Fruit fly (Drosophila melanogaster): ENCODE data around the gene GC1.

GC1 gene

DNA sequence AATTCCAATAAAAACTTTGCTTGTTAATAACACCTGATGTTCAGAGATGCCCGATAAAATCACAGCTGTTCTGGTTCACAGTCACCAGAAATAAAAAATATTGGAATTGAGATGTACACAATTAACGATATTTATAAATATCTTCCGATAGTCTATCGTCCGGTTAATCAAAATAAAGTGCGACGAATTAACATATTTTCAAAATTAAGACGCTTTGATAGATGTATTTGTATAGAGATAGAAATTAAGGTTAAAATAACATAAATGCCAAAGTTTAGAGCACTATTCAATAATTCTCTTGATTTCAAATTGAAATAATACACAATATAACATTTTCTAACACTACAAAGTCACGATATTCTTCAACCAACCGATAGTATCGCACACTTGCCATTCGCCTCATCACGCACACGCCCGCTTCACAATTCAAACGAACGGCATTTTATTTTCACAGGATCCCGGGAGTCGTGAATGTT, 4.7 kb upstream of the GC1 start, which contains the start of the genes CG3281 and aurA (continued):
- peak; percentile 81 for TF ChIP-seq HLH106 (tag; optimal IDR thresholded peaks at IDR 0.05)
- TF ChIP-seq Dfd (GFP tag; optimal IDR thresholded peaks at IDR 0.05) = no peak
- no peak for TF ChIP-seq Abd-B (GFP tag; optimal IDR thresholded peaks at IDR 0.05)
- TF ChIP-seq Hr78 (GFP tag; optimal IDR thresholded peaks at IDR 0.05) = no peak
- peak; percentile 86 for TF ChIP-seq Hnf4 (GFP tag; optimal IDR thresholded peaks at IDR 0.05)
- peak; percentile 74 for TF ChIP-seq GATAd (GFP tag; optimal IDR thresholded peaks at IDR 0.05)
- peak; percentile 85 for TF ChIP-seq dsf (GFP tag; optimal IDR thresholded peaks at IDR 0.05; ENCODE audit: borderline replicate concordance)
- TF ChIP-seq CG32264 (GFP tag; optimal IDR thresholded peaks at IDR 0.05) = peak; percentile 55
- TF ChIP-seq h (GFP tag; optimal IDR thresholded peaks at IDR 0.05) = peak; percentile 87
- TF ChIP-seq jim (GFP tag; optimal IDR thresholded peaks at IDR 0.05) = no peak

DNA sequence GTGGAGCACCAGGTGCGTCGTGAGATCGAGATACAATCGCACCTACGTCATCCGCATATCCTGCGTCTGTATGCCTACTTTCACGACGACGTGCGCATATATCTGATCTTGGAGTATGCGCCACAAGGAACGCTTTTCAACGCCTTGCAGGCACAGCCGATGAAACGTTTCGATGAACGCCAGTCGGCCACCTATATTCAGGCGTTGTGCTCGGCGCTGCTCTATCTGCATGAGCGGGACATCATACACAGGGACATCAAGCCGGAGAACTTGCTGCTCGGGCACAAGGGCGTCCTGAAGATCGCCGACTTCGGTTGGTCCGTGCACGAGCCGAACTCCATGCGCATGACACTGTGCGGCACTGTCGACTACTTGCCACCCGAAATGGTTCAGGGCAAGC, 3.5 kb upstream of the GC1 start:
- no peak for TF ChIP-seq Sp1 (GFP tag; optimal IDR thresholded peaks at IDR 0.05)
- no peak for TF ChIP-seq Jra (GFP tag; optimal IDR thresholded peaks at IDR 0.05)
- TF ChIP-seq h (GFP tag; optimal IDR thresholded peaks at IDR 0.05) = no peak

DNA sequence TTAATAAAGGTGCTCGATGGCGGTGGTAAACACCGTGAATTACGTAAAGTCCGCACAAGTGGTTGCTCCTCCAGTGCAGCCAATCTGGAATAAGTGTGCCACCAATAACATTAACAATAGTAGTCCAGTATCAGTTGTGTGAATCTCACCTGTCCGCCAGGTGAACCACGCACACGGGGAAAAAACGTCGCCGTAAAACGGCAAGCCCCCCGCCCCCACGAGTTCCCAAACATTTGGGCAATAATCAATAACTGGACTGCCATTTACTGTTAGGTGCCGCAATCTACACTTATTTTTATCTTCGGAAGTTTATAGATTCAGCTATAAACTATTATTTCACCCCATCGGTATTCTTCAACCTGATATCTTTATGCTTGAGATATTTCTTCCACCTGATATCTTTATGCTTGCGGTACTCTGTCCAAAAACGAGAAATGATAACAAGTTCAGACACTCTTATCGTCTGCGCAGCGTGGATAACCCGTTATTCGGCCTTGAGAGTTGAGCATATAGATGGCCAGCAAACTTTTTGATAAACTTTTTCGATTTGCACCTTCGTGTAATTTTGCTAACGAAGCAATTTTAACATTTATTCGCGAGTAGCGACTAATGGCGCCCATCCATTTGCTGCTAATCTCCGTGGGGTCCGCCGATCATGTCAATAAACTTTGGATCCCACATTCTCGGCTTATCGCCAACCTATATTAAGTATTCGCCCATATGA, 684 bp downstream of the GC1 start:
- no peak for TF ChIP-seq Vsx2 (GFP tag; optimal IDR thresholded peaks at IDR 0.05; ENCODE audit: partially characterized antibody)
- TF ChIP-seq Hr83 (GFP tag; optimal IDR thresholded peaks at IDR 0.05; ENCODE audit: poor library complexity, severe bottlenecking) = no peak
- TF ChIP-seq pan (optimal IDR thresholded peaks at IDR 0.05) = no peak
- no peak for TF ChIP-seq Dfd (GFP tag; optimal IDR thresholded peaks at IDR 0.05)
- TF ChIP-seq lola (GFP tag; optimal IDR thresholded peaks at IDR 0.05) = no peak
- TF ChIP-seq Hr78 (GFP tag; optimal IDR thresholded peaks at IDR 0.05) = no peak
- no peak for TF ChIP-seq br (GFP tag; optimal IDR thresholded peaks at IDR 0.05)
- no peak for TF ChIP-seq jim (GFP tag; optimal IDR thresholded peaks at IDR 0.05)
- no peak for TF ChIP-seq h (GFP tag; optimal IDR thresholded peaks at IDR 0.05)
- TF ChIP-seq N (GFP tag; optimal IDR thresholded peaks at IDR 0.05) = no peak
- no peak for TF ChIP-seq GATAd (GFP tag; optimal IDR thresholded peaks at IDR 0.05)
- TF ChIP-seq foxo (GFP tag; optimal IDR thresholded peaks at IDR 0.05) = no peak
- TF ChIP-seq dsf (GFP tag; optimal IDR thresholded peaks at IDR 0.05; ENCODE audit: borderline replicate concordance) = no peak
- no peak for TF ChIP-seq sv (GFP tag; optimal IDR thresholded peaks at IDR 0.05)
- no peak for TF ChIP-seq Mio (GFP tag; optimal IDR thresholded peaks at IDR 0.05)
- TF ChIP-seq dl (GFP tag; optimal IDR thresholded peaks at IDR 0.05; ENCODE audit: insufficient read depth in 1 of 2, partially characterized antibody in 2 of 2) = no peak
- TF ChIP-seq CrebA (GFP tag; optimal IDR thresholded peaks at IDR 0.05; ENCODE audit: borderline replicate concordance) = no peak
- no peak for TF ChIP-seq OdsH (GFP tag; optimal IDR thresholded peaks at IDR 0.05)
- no peak for TF ChIP-seq Hnf4 (GFP tag; optimal IDR thresholded peaks at IDR 0.05)
- TF ChIP-seq Jra (GFP tag; optimal IDR thresholded peaks at IDR 0.05) = no peak

DNA sequence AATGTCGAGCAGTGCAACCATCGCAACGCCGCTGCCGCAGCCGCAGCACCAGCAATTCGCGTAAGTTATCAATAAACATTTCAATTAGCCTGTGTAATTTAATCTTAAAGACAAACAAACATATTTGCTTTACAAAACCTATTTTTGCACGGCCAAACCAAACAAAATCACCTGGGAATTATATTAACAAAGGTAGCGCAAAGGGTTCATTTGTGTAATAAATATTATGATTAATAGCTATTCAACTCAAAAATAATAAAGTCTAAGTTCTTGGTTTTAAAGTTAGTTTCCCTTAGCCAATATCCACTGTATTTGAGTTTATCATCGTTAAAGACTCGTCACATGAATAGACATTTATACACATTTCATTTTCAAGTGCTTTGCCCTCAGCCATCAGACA, 1.7 kb downstream of the GC1 start:
- TF ChIP-seq ey (GFP tag; optimal IDR thresholded peaks at IDR 0.05) (peak; percentile 5), CG32264 (GFP tag; optimal IDR thresholded peaks at IDR 0.05) (no peak), usp (GFP tag; optimal IDR thresholded peaks at IDR 0.05) (no peak), CG9705 (GFP tag; optimal IDR thresholded peaks at IDR 0.05) (no peak), GATAd (GFP tag; optimal IDR thresholded peaks at IDR 0.05) (no peak)

DNA sequence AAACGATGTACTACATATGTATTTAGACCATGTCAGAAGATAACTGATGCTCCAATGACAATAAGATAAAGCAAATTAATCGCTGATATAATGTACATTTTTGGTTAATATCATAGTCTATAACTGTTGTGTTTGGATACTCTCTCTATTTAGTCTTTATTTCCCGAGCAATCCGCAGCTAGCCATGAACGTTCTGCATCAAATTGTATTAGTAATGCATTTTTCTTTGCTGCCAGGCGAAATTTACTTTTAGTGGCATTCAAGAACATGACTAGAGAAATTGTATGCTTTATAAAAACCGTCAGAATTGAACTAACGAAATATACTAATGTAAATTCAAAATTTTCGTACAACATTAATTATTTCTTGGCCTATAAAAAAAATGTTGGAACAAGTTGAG, 3.9 kb downstream of the GC1 start, which contains the start of gene GC2:
GC2 (plus strand) TSS at position 301 of the 400 bp plus-strand sequence.
- TF ChIP-seq br (GFP tag; optimal IDR thresholded peaks at IDR 0.05) = no peak
- no peak for TF ChIP-seq Sp1 (GFP tag; optimal IDR thresholded peaks at IDR 0.05)
- no peak for TF ChIP-seq brk (GFP tag; optimal IDR thresholded peaks at IDR 0.05)
- no peak for TF ChIP-seq Dfd (GFP tag; optimal IDR thresholded peaks at IDR 0.05)
- no peak for TF ChIP-seq Myc (optimal IDR thresholded peaks at IDR 0.05)
- no peak for TF ChIP-seq sv (GFP tag; optimal IDR thresholded peaks at IDR 0.05)
- TF ChIP-seq Hr78 (GFP tag; optimal IDR thresholded peaks at IDR 0.05) = no peak

DNA sequence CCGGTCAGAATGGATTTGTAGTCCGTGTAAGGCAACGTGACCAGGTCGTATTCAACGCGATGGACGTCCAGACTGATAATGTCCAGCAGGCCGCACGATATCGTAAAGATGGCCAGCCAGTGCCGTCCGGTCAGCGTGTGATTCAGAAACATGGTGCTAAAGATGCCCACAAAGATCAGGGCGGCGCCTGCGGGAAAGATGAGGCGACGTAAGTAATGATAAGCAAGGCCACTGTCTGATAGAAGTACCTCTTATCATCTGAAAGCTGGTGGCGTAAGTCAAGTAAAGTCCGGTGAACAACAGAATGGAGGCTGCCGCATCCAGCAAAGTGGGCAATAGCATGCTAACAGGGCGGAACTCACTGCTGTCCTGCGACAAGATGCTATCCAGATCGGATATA, 6.3 kb downstream of the GC1 start:
- no peak for TF ChIP-seq sage (GFP tag; optimal IDR thresholded peaks at IDR 0.05)
- TF ChIP-seq Rel (GFP tag; optimal IDR thresholded peaks at IDR 0.05) = no peak
- peak; percentile 35 for TF ChIP-seq Rel (tag; optimal IDR thresholded peaks at IDR 0.05)
